Worm (Caenorhabditis elegans) whole organism, L2 larva: ENCODE measurements around the gene clec-3.

Experiments
- C34F6.9 ChIP-seq: fragments of 150-350 bp; optimal IDR thresholded peaks from 2 replicates; lab custom pipeline; 2014; ENCODE audit warnings: missing biosample characterization, missing genetic modification characterization
- F13H6.1 ChIP-seq: sonication (generic microtip); optimal IDR thresholded peaks from 2 replicates; lab custom pipeline; 2016; ENCODE audit warnings: missing genetic modification characterization, missing compliant biosample characterization
- Y55F3AM.14 ChIP-seq: fragments of 200-800 bp; sonication (Bioruptor generic); optimal IDR thresholded peaks from 2 replicates; lab custom pipeline; 2018; ENCODE audit warnings: mild to moderate bottlenecking, missing genetic modification characterization, missing compliant biosample characterization
- ZK546.5 ChIP-seq: sonication (generic microtip); optimal IDR thresholded peaks from 2 replicates; lab custom pipeline; 2017; ENCODE audit warnings: missing biosample characterization, missing genetic modification characterization
- alr-1 ChIP-seq: fragments of 150-350 bp; optimal IDR thresholded peaks from 2 replicates; lab custom pipeline; 2014; ENCODE audit warnings: missing biosample characterization, missing genetic modification characterization
- aly-2 ChIP-seq: fragments of 150-350 bp; optimal IDR thresholded peaks from 2 replicates; lab custom pipeline; 2014; ENCODE audit warnings: missing biosample characterization, missing genetic modification characterization
- ama-1 ChIP-seq: fragments of 150-350 bp; optimal IDR thresholded peaks from 2 replicates; lab custom pipeline; 2018; ENCODE audit warnings: inconsistent platforms
- ceh-16 ChIP-seq: fragments of 150-350 bp; optimal IDR thresholded peaks from 2 replicates; lab custom pipeline; 2014; ENCODE audit warnings: missing biosample characterization, missing genetic modification characterization
- ceh-82 ChIP-seq: fragments of 150-350 bp; optimal IDR thresholded peaks from 2 replicates; lab custom pipeline; 2014; ENCODE audit warnings: missing biosample characterization, missing genetic modification characterization
- crh-2 ChIP-seq: sonication (generic microtip); optimal IDR thresholded peaks from 2 replicates; lab custom pipeline; 2017; ENCODE audit warnings: missing biosample characterization, missing genetic modification characterization
- dmd-4 ChIP-seq: sonication (generic microtip); optimal IDR thresholded peaks from 2 replicates; lab custom pipeline; 2017; ENCODE audit warnings: missing biosample characterization, missing genetic modification characterization
- egl-27 ChIP-seq: sonication (generic microtip); optimal IDR thresholded peaks from 3 replicates; lab custom pipeline; 2017; ENCODE audit warnings: missing biosample characterization, missing genetic modification reagents, missing genetic modification characterization
- fos-1 ChIP-seq: fragments of 150-350 bp; optimal IDR thresholded peaks from 2 replicates; lab custom pipeline; 2014; ENCODE audit warnings: missing biosample characterization, missing genetic modification characterization
- gmeb-1 ChIP-seq: fragments of 150-350 bp; optimal IDR thresholded peaks from 2 replicates; lab custom pipeline; 2014; ENCODE audit warnings: missing biosample characterization, missing genetic modification characterization
- lin-11 ChIP-seq: fragments of 150-350 bp; sonication (generic microtip); optimal IDR thresholded peaks from 2 replicates; lab custom pipeline; 2014; ENCODE audit warnings: missing biosample characterization, missing genetic modification characterization, inconsistent platforms, mixed read lengths
- lin-13 ChIP-seq: fragments of 150-350 bp; optimal IDR thresholded peaks from 2 replicates; lab custom pipeline; 2014; ENCODE audit warnings: missing biosample characterization, missing genetic modification reagents, missing genetic modification characterization
- lsy-2 ChIP-seq, 2 experiments: fragments of 150-350 bp in 1 of 2; sonication (generic microtip) in 1 of 2; optimal IDR thresholded peaks; 2 replicates each; lab custom pipeline; 2014 to 2017; ENCODE audit warnings: missing biosample characterization in 2 of 2, missing genetic modification characterization in 2 of 2
- mab-5 ChIP-seq: fragments of 150-350 bp; optimal IDR thresholded peaks from 2 replicates; lab custom pipeline; 2014; ENCODE audit warnings: missing biosample characterization, missing genetic modification characterization
- mbf-1 ChIP-seq: sonication (generic microtip); optimal IDR thresholded peaks from 2 replicates; lab custom pipeline; 2017; ENCODE audit warnings: missing biosample characterization, missing genetic modification characterization
- mdl-1 ChIP-seq, 2 experiments: fragments of 150-350 bp in 1 of 2; sonication (generic microtip) in 1 of 2; optimal IDR thresholded peaks; 2 replicates each; lab custom pipeline; 2017; ENCODE audit warnings: missing biosample characterization in 2 of 2, missing genetic modification characterization in 2 of 2
- nhr-10 ChIP-seq: sonication (generic microtip); optimal IDR thresholded peaks from 2 replicates; lab custom pipeline; 2017; ENCODE audit warnings: missing biosample characterization, missing genetic modification characterization
- nhr-12 ChIP-seq: fragments of 150-350 bp; optimal IDR thresholded peaks from 2 replicates; lab custom pipeline; 2014; ENCODE audit warnings: missing biosample characterization, missing genetic modification characterization
- nhr-129 ChIP-seq: fragments of 150-350 bp; optimal IDR thresholded peaks from 2 replicates; lab custom pipeline; 2014; ENCODE audit warnings: missing biosample characterization, missing genetic modification characterization
- nhr-21 ChIP-seq: fragments of 150-350 bp; optimal IDR thresholded peaks from 2 replicates; lab custom pipeline; 2014; ENCODE audit warnings: missing biosample characterization, missing genetic modification characterization
- nhr-23 ChIP-seq: fragments of 150-350 bp; optimal IDR thresholded peaks from 2 replicates; lab custom pipeline; 2014; ENCODE audit warnings: missing biosample characterization, missing genetic modification reagents, missing genetic modification characterization
- nhr-237 ChIP-seq: fragments of 150-350 bp; optimal IDR thresholded peaks from 2 replicates; lab custom pipeline; 2014; ENCODE audit warnings: missing biosample characterization, missing genetic modification characterization
- nhr-25 ChIP-seq: fragments of 150-350 bp; sonication (generic microtip); optimal IDR thresholded peaks from 3 replicates; lab custom pipeline; 2014; ENCODE audit warnings: missing biosample characterization, missing genetic modification characterization
- nhr-6 ChIP-seq: fragments of 150-350 bp; optimal IDR thresholded peaks from 2 replicates; lab custom pipeline; 2014; ENCODE audit warnings: missing biosample characterization, missing genetic modification characterization
- nhr-77 ChIP-seq: fragments of 150-350 bp; optimal IDR thresholded peaks from 2 replicates; lab custom pipeline; 2014; ENCODE audit warnings: missing biosample characterization, missing genetic modification characterization
- sem-4 ChIP-seq: fragments of 150-350 bp; optimal IDR thresholded peaks from 2 replicates; lab custom pipeline; 2014; ENCODE audit warnings: missing biosample characterization, missing genetic modification reagents, missing genetic modification characterization
- skn-1 ChIP-seq: sonication (generic microtip); optimal IDR thresholded peaks from 2 replicates; lab custom pipeline; 2017; ENCODE audit warnings: missing biosample characterization, missing genetic modification characterization
- sma-3 ChIP-seq: sonication (generic microtip); optimal IDR thresholded peaks from 2 replicates; lab custom pipeline; 2016; ENCODE audit warnings: missing genetic modification reagents, missing genetic modification characterization, missing compliant biosample characterization
- sma-9 ChIP-seq, 2 experiments: fragments of 150-350 bp in 1 of 2; sonication (generic microtip) in 1 of 2; optimal IDR thresholded peaks; 2 replicates each; lab custom pipeline; 2014 to 2016; ENCODE audit warnings: missing genetic modification characterization in 2 of 2, mild to moderate bottlenecking in 1 of 2, missing biosample characterization in 1 of 2, missing compliant biosample characterization in 1 of 2, missing genetic modification reagents in 1 of 2, moderate library complexity in 1 of 2
- snpc-4 ChIP-seq: fragments of 150-350 bp; optimal IDR thresholded peaks from 2 replicates; lab custom pipeline; 2014; ENCODE audit warnings: missing biosample characterization, missing genetic modification characterization
- unc-55 ChIP-seq: fragments of 150-350 bp; sonication (generic microtip); optimal IDR thresholded peaks from 3 replicates; lab custom pipeline; 2014; ENCODE audit warnings: missing biosample characterization, missing genetic modification reagents, missing genetic modification characterization
- zag-1 ChIP-seq: fragments of 150-350 bp; optimal IDR thresholded peaks from 2 replicates; lab custom pipeline; 2014; ENCODE audit warnings: missing biosample characterization, missing genetic modification characterization
- ztf-1 ChIP-seq: fragments of 200-800 bp; sonication (Bioruptor generic); conservative IDR thresholded peaks from 2 replicates; pipeline ENCODE4 v1.3.6; 2022; ENCODE audit warnings: missing genetic modification characterization, missing compliant biosample characterization
- ztf-11 ChIP-seq: sonication (generic microtip); optimal IDR thresholded peaks from 2 replicates; lab custom pipeline; 2017; ENCODE audit warnings: missing biosample characterization, missing genetic modification characterization
- ztf-4 ChIP-seq: fragments of 150-350 bp; optimal IDR thresholded peaks from 2 replicates; lab custom pipeline; 2014; ENCODE audit warnings: missing biosample characterization, missing genetic modification characterization

clec-3 gene

ce11 chrII:3065086-3065485 is 45.4 kb upstream of the clec-3 start:
- no peak for TF ChIP-seq mbf-1 (tag; lab: Kevin White, UChicago)
- TF ChIP-seq lin-13 (GFP tag; lab: Kevin White, UChicago), result no peak
- no peak for TF ChIP-seq sem-4
- TF ChIP-seq nhr-23, result no peak

- TF ChIP-seq snpc-4 (no peak), dmd-4 (tag; lab: Kevin White, UChicago) (no peak), nhr-21 (tag; lab: Kevin White, UChicago) (no peak), nhr-12 (tag; lab: Kevin White, UChicago) (no peak), ceh-82 (no peak), mab-5 (tag; lab: Kevin White, UChicago) (no peak), zag-1 (tag; lab: Kevin White, UChicago) (no peak), ZK546.5 (no peak), sma-9 (GFP tag; optimal IDR thresholded peaks at IDR 0.05; lab: Kevin White, UChicago) (no peak), sma-9 (tag; optimal IDR thresholded peaks at IDR 0.05; lab: Kevin White, UChicago) (no peak), sma-3 (no peak), F13H6.1 (tag; lab: Kevin White, UChicago) (no peak)
Observed at ce11 chrII:3064631-3065030, 44.9 kb upstream of the clec-3 start.

- TF ChIP-seq ztf-11 (tag; lab: Kevin White, UChicago), result no peak
- TF ChIP-seq unc-55 (GFP tag; lab: Kevin White, UChicago), result no peak
- no peak for TF ChIP-seq mdl-1 (tag; optimal IDR thresholded peaks at IDR 0.05; lab: Kevin White, UChicago)
- no peak for TF ChIP-seq alr-1 (tag; lab: Kevin White, UChicago)
- TF ChIP-seq nhr-25 (tag; lab: Kevin White, UChicago), result no peak
- TF ChIP-seq mab-5 (tag; lab: Kevin White, UChicago), result no peak
Observed at ce11 chrII:3063984-3064383, 44.3 kb upstream of the clec-3 start.

- no peak for TF ChIP-seq alr-1 (tag; lab: Kevin White, UChicago)
- no peak for TF ChIP-seq nhr-25 (tag; lab: Kevin White, UChicago)
- TF ChIP-seq gmeb-1 (tag; lab: Kevin White, UChicago), result no peak
- no peak for TF ChIP-seq unc-55 (GFP tag; lab: Kevin White, UChicago)
- no peak for TF ChIP-seq lsy-2 (tag; optimal IDR thresholded peaks at IDR 0.05; lab: Kevin White, UChicago)
- no peak for TF ChIP-seq ztf-1 (GFP tag; lab: Robert Waterston, UW)
- no peak for TF ChIP-seq mab-5 (tag; lab: Kevin White, UChicago)
- no peak for TF ChIP-seq lin-13 (GFP tag; lab: Kevin White, UChicago)
- no peak for TF ChIP-seq nhr-237 (tag; lab: Kevin White, UChicago)
- no peak for TF ChIP-seq aly-2 (tag; lab: Kevin White, UChicago)
- TF ChIP-seq skn-1 (tag; lab: Kevin White, UChicago), result no peak
- TF ChIP-seq F13H6.1 (tag; lab: Kevin White, UChicago), result no peak
- no peak for TF ChIP-seq zag-1 (tag; lab: Kevin White, UChicago)
- TF ChIP-seq ztf-4 (tag; lab: Kevin White, UChicago), result no peak
- TF ChIP-seq nhr-10 (tag; lab: Kevin White, UChicago), result no peak
Observed at ce11 chrII:3063366-3063765, 43.7 kb upstream of the clec-3 start.

- TF ChIP-seq ZK546.5 (no peak), fos-1 (tag; lab: Kevin White, UChicago) (no peak), nhr-6 (tag; lab: Kevin White, UChicago) (no peak), ceh-16 (no peak), Y55F3AM.14 (GFP tag; lab: Kevin White, UChicago) (no peak), lin-11 (tag; lab: Kevin White, UChicago) (no peak), C34F6.9 (no peak)
Observed at ce11 chrII:3062876-3063275, 43.2 kb upstream of the clec-3 start.

- no peak for TF ChIP-seq egl-27 (tag; lab: Kevin White, UChicago)
- TF ChIP-seq ceh-16, result no peak
- peak; percentile 45 for TF ChIP-seq sma-3
- peak; percentile 8 for TF ChIP-seq fos-1 (tag; lab: Kevin White, UChicago)
- TF ChIP-seq gmeb-1 (tag; lab: Kevin White, UChicago), result peak; percentile 3
- no peak for TF ChIP-seq nhr-77
- TF ChIP-seq ama-1 (lab: Kevin White, UChicago), result no peak
- TF ChIP-seq nhr-129, result no peak
- TF ChIP-seq lsy-2 (tag; optimal IDR thresholded peaks at IDR 0.05; lab: Kevin White, UChicago), result peak in 1 of 2 experiments; percentile 42
- peak; percentile 71 for TF ChIP-seq crh-2 (tag; lab: Kevin White, UChicago)
Observed at ce11 chrII:3062222-3062621, 42.5 kb upstream of the clec-3 start.
